Fruit fly (Drosophila melanogaster) whole organism, embryonic: ENCODE measurements around the gene CG31207.

ENCODE experiments used
- Atf3 ChIP-seq: fragments of 200-800 bp; sonication (Bioruptor generic); optimal IDR thresholded peaks from 3 replicates; lab custom pipeline; 2016; ENCODE audit warnings: missing biosample characterization, missing genetic modification characterization
- BEAF-32 ChIP-seq: fragments of 200-800 bp; sonication (Bioruptor generic); optimal IDR thresholded peaks from 3 replicates; lab custom pipeline; 2017; ENCODE audit warnings: missing biosample characterization, missing genetic modification characterization, mild to moderate bottlenecking, moderate library complexity, missing genetic modification reagents
- Bteb2 ChIP-seq: fragments of 200-800 bp; sonication (Bioruptor generic); optimal IDR thresholded peaks from 2 replicates; lab custom pipeline; 2016; ENCODE audit warnings: missing biosample characterization, missing genetic modification characterization
- C15 ChIP-seq: fragments of 200-800 bp; sonication (Bioruptor generic); IDR thresholded peaks from 3 replicates; pipeline ENCODE4 v1.3.6; 2022; ENCODE audit warnings: missing biosample characterization, missing genetic modification characterization
- CG10462 ChIP-seq: fragments of 200-800 bp; sonication (Bioruptor generic); optimal IDR thresholded peaks from 2 replicates; lab custom pipeline; 2016; ENCODE audit warnings: missing biosample characterization, missing genetic modification characterization
- CG12299 ChIP-seq: fragments of 200-800 bp; sonication (Bioruptor generic); optimal IDR thresholded peaks from 2 replicates; lab custom pipeline; 2018; ENCODE audit warnings: missing biosample characterization, mild to moderate bottlenecking, missing genetic modification characterization
- CG14014 ChIP-seq: fragments of 200-800 bp; sonication (Bioruptor generic); IDR thresholded peaks from 2 replicates; pipeline ENCODE4 v1.3.6; 2022; ENCODE audit warnings: missing biosample characterization, missing genetic modification characterization
- CG15696 ChIP-seq: fragments of 200-800 bp; sonication (Bioruptor generic); optimal IDR thresholded peaks from 2 replicates; lab custom pipeline; 2019; ENCODE audit warnings: missing biosample characterization, mild to moderate bottlenecking, missing genetic modification characterization, moderate library complexity
- CG17359 ChIP-seq: fragments of 200-800 bp; sonication (Bioruptor generic); optimal IDR thresholded peaks from 3 replicates; lab custom pipeline; 2018; ENCODE audit warnings: missing biosample characterization, mild to moderate bottlenecking, missing genetic modification characterization, moderate library complexity
- CG17829 ChIP-seq: fragments of 200-800 bp; optimal IDR thresholded peaks from 2 replicates; lab custom pipeline; 2019; ENCODE audit warnings: missing biosample characterization, mild to moderate bottlenecking, missing genetic modification characterization, moderate library complexity
- CG17912 ChIP-seq: fragments of 200-800 bp; sonication (Bioruptor generic); optimal IDR thresholded peaks from 2 replicates; lab custom pipeline; 2018; ENCODE audit warnings: missing biosample characterization, mild to moderate bottlenecking, missing genetic modification characterization
- CG2199 ChIP-seq: fragments of 200-800 bp; sonication (Bioruptor generic); IDR thresholded peaks from 3 replicates; pipeline ENCODE4 v1.3.6; 2022; ENCODE audit warnings: missing biosample characterization, missing genetic modification characterization
- CG2202 ChIP-seq: fragments of 200-800 bp; sonication (Bioruptor generic); optimal IDR thresholded peaks from 2 replicates; lab custom pipeline; 2018; ENCODE audit warnings: missing biosample characterization, mild to moderate bottlenecking, missing genetic modification characterization
- CG2712 ChIP-seq: fragments of 200-800 bp; optimal IDR thresholded peaks from 3 replicates; lab custom pipeline; 2019; ENCODE audit warnings: missing biosample characterization, mild to moderate bottlenecking, missing genetic modification characterization, moderate library complexity
- CG2875 ChIP-seq: fragments of 200-800 bp; sonication (Bioruptor generic); optimal IDR thresholded peaks from 2 replicates; lab custom pipeline; 2017; ENCODE audit warnings: missing biosample characterization, mild to moderate bottlenecking, missing genetic modification characterization, missing genetic modification reagents
- CG30020 ChIP-seq: fragments of 200-800 bp; optimal IDR thresholded peaks from 2 replicates; lab custom pipeline; 2019; ENCODE audit warnings: missing biosample characterization, mild to moderate bottlenecking, missing genetic modification characterization, moderate library complexity
- CG42726 ChIP-seq: fragments of 200-800 bp; sonication (Bioruptor generic); IDR thresholded peaks from 2 replicates; pipeline ENCODE4 v1.3.6; 2022; ENCODE audit warnings: missing biosample characterization, missing genetic modification characterization; ENCODE audit not compliant: partially characterized antibody
- CG4282 ChIP-seq: fragments of 200-800 bp; sonication (Bioruptor generic); optimal IDR thresholded peaks from 2 replicates; lab custom pipeline; 2016; ENCODE audit warnings: missing biosample characterization, missing genetic modification characterization
- CG43689 ChIP-seq: fragments of 200-800 bp; sonication (Bioruptor generic); IDR thresholded peaks from 2 replicates; pipeline ENCODE4 v1.3.6; 2022; ENCODE audit warnings: missing biosample characterization, missing genetic modification characterization
- CG4730 ChIP-seq: fragments of 200-800 bp; sonication (Bioruptor generic); IDR thresholded peaks from 2 replicates; pipeline ENCODE4 v1.3.6; 2022; ENCODE audit warnings: missing biosample characterization, missing genetic modification characterization
- CG7987 ChIP-seq: fragments of 200-800 bp; sonication (Bioruptor generic); optimal IDR thresholded peaks from 2 replicates; lab custom pipeline; 2018; ENCODE audit warnings: missing biosample characterization, mild to moderate bottlenecking, missing genetic modification characterization, moderate library complexity
- CG9797 ChIP-seq: fragments of 200-800 bp; sonication (Bioruptor generic); optimal IDR thresholded peaks from 3 replicates; lab custom pipeline; 2018; ENCODE audit warnings: missing biosample characterization, mild to moderate bottlenecking, missing genetic modification characterization
- CG9932 ChIP-seq: fragments of 200-800 bp; sonication (Bioruptor generic); IDR thresholded peaks from 2 replicates; pipeline ENCODE4 v1.3.6; 2022; ENCODE audit warnings: missing biosample characterization, missing genetic modification characterization
- Dip3 ChIP-seq: fragments of 200-800 bp; sonication (Bioruptor generic); optimal IDR thresholded peaks from 3 replicates; lab custom pipeline; 2016; ENCODE audit warnings: missing biosample characterization, missing genetic modification characterization
- E2f2 ChIP-seq: fragments of 200-800 bp; sonication (Bioruptor generic); IDR thresholded peaks from 2 replicates; pipeline ENCODE4 v1.3.6; 2022; ENCODE audit warnings: missing biosample characterization, missing genetic modification characterization
- Fer3 ChIP-seq: fragments of 200-800 bp; sonication (Bioruptor generic); optimal IDR thresholded peaks from 2 replicates; lab custom pipeline; 2018; ENCODE audit warnings: missing biosample characterization, mild to moderate bottlenecking, missing genetic modification characterization, moderate library complexity
- Hand ChIP-seq: fragments of 200-800 bp; sonication (Bioruptor generic); optimal IDR thresholded peaks from 2 replicates; lab custom pipeline; 2017; ENCODE audit warnings: mild to moderate bottlenecking, missing biosample characterization, missing genetic modification reagents, missing genetic modification characterization
- Mrtf ChIP-seq: fragments of 200-800 bp; sonication (Bioruptor generic); IDR thresholded peaks from 3 replicates; pipeline ENCODE4 v1.3.6; 2022; ENCODE audit warnings: missing biosample characterization, missing genetic modification characterization
- NfI ChIP-seq: fragments of 200-800 bp; sonication (Bioruptor generic); optimal IDR thresholded peaks from 3 replicates; lab custom pipeline; 2018; ENCODE audit warnings: missing biosample characterization, mild to moderate bottlenecking, missing genetic modification characterization, moderate library complexity
- Sin3A ChIP-seq: fragments of >200 bp; optimal IDR thresholded peaks from 2 replicates; lab custom pipeline; 2018
- Six4 ChIP-seq: fragments of 200-800 bp; sonication (Bioruptor generic); optimal IDR thresholded peaks from 2 replicates; lab custom pipeline; 2016; ENCODE audit warnings: missing biosample characterization, missing genetic modification characterization
- ase ChIP-seq: fragments of 200-800 bp; sonication (Bioruptor generic); IDR thresholded peaks from 3 replicates; pipeline ENCODE4 v1.3.6; 2022; ENCODE audit warnings: missing biosample characterization, missing genetic modification characterization
- bab2 ChIP-seq: fragments of 200-800 bp; sonication (Bioruptor generic); optimal IDR thresholded peaks from 2 replicates; lab custom pipeline; 2016; ENCODE audit warnings: missing biosample characterization, missing genetic modification characterization
- bbx ChIP-seq: fragments of 200-800 bp; sonication (Bioruptor generic); IDR thresholded peaks from 2 replicates; pipeline ENCODE4 v1.3.6; 2022; ENCODE audit warnings: missing biosample characterization, missing genetic modification characterization; ENCODE audit not compliant: partially characterized antibody
- danr ChIP-seq: fragments of 200-800 bp; sonication (Bioruptor generic); IDR thresholded peaks from 2 replicates; pipeline ENCODE4 v1.3.6; 2022; ENCODE audit warnings: missing biosample characterization, missing genetic modification characterization
- dm ChIP-seq: fragments of 200-800 bp; sonication (Bioruptor generic); optimal IDR thresholded peaks from 3 replicates; lab custom pipeline; 2016; ENCODE audit warnings: missing biosample characterization, missing genetic modification characterization
- dmrt99B ChIP-seq: fragments of 200-800 bp; sonication (Bioruptor generic); optimal IDR thresholded peaks from 2 replicates; lab custom pipeline; 2018; ENCODE audit warnings: missing biosample characterization, mild to moderate bottlenecking, missing genetic modification characterization, moderate library complexity
- fd96Cb ChIP-seq: fragments of 200-800 bp; sonication (Bioruptor generic); optimal IDR thresholded peaks from 2 replicates; lab custom pipeline; 2018; ENCODE audit warnings: missing biosample characterization, mild to moderate bottlenecking, missing genetic modification characterization, moderate library complexity
- gsb ChIP-seq: fragments of 200-800 bp; sonication (Bioruptor generic); IDR thresholded peaks from 2 replicates; pipeline ENCODE4 v1.3.6; 2022; ENCODE audit warnings: missing biosample characterization, missing genetic modification characterization
- gsb-n ChIP-seq: fragments of 200-800 bp; sonication (Bioruptor generic); optimal IDR thresholded peaks from 3 replicates; lab custom pipeline; 2018; ENCODE audit warnings: missing biosample characterization, mild to moderate bottlenecking, missing genetic modification characterization
- ind ChIP-seq: fragments of 200-800 bp; sonication (Bioruptor generic); optimal IDR thresholded peaks from 3 replicates; lab custom pipeline; 2016; ENCODE audit warnings: missing biosample characterization, missing genetic modification characterization
- mld ChIP-seq: fragments of 200-800 bp; sonication (Bioruptor generic); IDR thresholded peaks from 3 replicates; pipeline ENCODE4 v1.3.6; 2022; ENCODE audit warnings: missing biosample characterization, missing genetic modification characterization; ENCODE audit not compliant: partially characterized antibody
- repo ChIP-seq: fragments of 200-800 bp; sonication (Bioruptor generic); optimal IDR thresholded peaks from 2 replicates; lab custom pipeline; 2016; ENCODE audit warnings: missing biosample characterization, missing genetic modification characterization
- sens ChIP-seq: fragments of 200-800 bp; sonication (Bioruptor generic); peaks from one replicate; lab custom pipeline; 2016; ENCODE audit warnings: missing biosample characterization, missing genetic modification characterization
- shn ChIP-seq: fragments of 200-800 bp; sonication (Bioruptor generic); optimal IDR thresholded peaks from 3 replicates; lab custom pipeline; 2016; ENCODE audit warnings: missing biosample characterization, missing genetic modification characterization
- sima ChIP-seq: fragments of 200-800 bp; sonication (Bioruptor generic); optimal IDR thresholded peaks from 2 replicates; lab custom pipeline; 2016; ENCODE audit warnings: missing biosample characterization, missing genetic modification characterization
- sr ChIP-seq: fragments of 200-800 bp; sonication (Bioruptor generic); IDR thresholded peaks from 3 replicates; pipeline ENCODE4 v1.3.6; 2022; ENCODE audit warnings: missing biosample characterization, missing genetic modification characterization
- stc ChIP-seq: fragments of 200-800 bp; sonication (Bioruptor generic); IDR thresholded peaks from 2 replicates; pipeline ENCODE4 v1.3.6; 2022; ENCODE audit warnings: missing biosample characterization, missing genetic modification characterization
- tin ChIP-seq: fragments of 200-800 bp; sonication (Bioruptor generic); optimal IDR thresholded peaks from 3 replicates; lab custom pipeline; 2016; ENCODE audit warnings: missing biosample characterization, missing genetic modification characterization
- vfl ChIP-seq: fragments of 200-800 bp; sonication (Bioruptor generic); optimal IDR thresholded peaks from 2 replicates; lab custom pipeline; 2016; ENCODE audit warnings: missing biosample characterization, missing genetic modification characterization
- zen ChIP-seq: fragments of 200-800 bp; sonication (Bioruptor generic); optimal IDR thresholded peaks from 3 replicates; lab custom pipeline; 2018; ENCODE audit warnings: missing biosample characterization, mild to moderate bottlenecking, missing genetic modification characterization, moderate library complexity

Gene CG31207

DNA sequence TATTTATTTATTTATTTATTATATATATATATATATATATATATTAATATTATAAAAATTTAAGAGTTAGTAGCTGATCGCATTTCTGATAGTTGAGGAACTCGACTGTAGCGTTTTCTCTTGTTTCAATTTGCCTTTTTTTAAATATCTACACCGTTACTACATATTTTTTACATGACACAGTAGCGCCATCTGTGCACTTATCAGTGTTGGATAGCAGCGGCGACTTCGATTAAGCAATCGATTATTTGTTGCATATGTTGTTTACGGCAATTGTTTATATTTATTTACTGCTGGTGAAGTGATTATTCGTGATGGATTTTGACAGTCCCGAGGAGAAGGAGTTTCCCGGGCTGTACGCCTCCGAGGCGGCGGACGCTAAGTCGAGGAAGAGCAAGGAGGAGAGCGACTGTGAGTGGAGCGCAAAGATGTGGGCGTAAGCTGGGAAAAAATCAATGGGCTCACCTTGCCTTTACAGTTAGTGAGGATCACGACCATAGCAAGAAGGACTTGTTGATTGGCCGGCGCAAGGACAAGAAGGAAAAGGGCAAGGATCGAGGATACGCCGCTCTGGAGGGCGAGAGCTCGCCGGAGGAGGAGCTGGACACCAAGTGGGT, 29.3 kb downstream of the CG31207 start, which contains the start of gene Rlip (continued):
- TF ChIP-seq CG12299 (tag; lab: Kevin White, UChicago) (no peak), E2f2 (GFP tag; lab: Robert Waterston, UW) (peak; percentile 67), sens (GFP tag; lab: Kevin White, UChicago) (peak; percentile 84), CG17359 (tag; lab: Kevin White, UChicago) (peak; percentile 24), CG2202 (no peak), vfl (GFP tag; lab: Kevin White, UChicago) (no peak), NfI (GFP tag; lab: Kevin White, UChicago) (peak; percentile 46), CG9932 (GFP tag; lab: Robert Waterston, UW) (peak; percentile 84), danr (GFP tag; lab: Robert Waterston, UW) (no peak), Bteb2 (peak; percentile 7), CG7987 (GFP tag; lab: Kevin White, UChicago) (peak; percentile 65), CG17829 (tag; lab: Kevin White, UChicago) (peak; percentile 34), Sin3A (lab: Kevin White, UChicago) (peak; percentile 18), C15 (GFP tag; lab: Robert Waterston, UW) (no peak), Atf3 (GFP tag; lab: Kevin White, UChicago) (peak; percentile 21), repo (peak; percentile 48), sr (GFP tag; lab: Robert Waterston, UW) (peak; percentile 38; the same call in 1 of the 3 replicates), dm (GFP tag; lab: Kevin White, UChicago) (peak; percentile 10), CG14014 (GFP tag; lab: Robert Waterston, UW) (0 out of 2 replicates have a peak, but pooled peaks have one; percentile 17), ind (GFP tag; lab: Kevin White, UChicago) (peak; percentile 41), bbx (GFP tag; lab: Robert Waterston, UW) (peak; percentile 67; the same call in 1 of the 2 replicates), CG2875 (GFP tag; lab: Kevin White, UChicago) (no peak), CG15696 (tag; lab: Kevin White, UChicago) (peak; percentile 15), gsb (no peak), ase (peak; percentile 38; the same call in 2 of the 3 replicates), CG2712 (tag; lab: Kevin White, UChicago) (peak; percentile 46), Fer3 (tag; lab: Kevin White, UChicago) (peak; percentile 37), fd96Cb (no peak), CG10462 (GFP tag; lab: Kevin White, UChicago) (no peak), BEAF-32 (GFP tag; lab: Kevin White, UChicago) (peak; percentile 46), CG4730 (GFP tag; lab: Robert Waterston, UW) (no peak), shn (peak; percentile 32), bab2 (GFP tag; lab: Kevin White, UChicago) (peak; percentile 45), Six4 (GFP tag; lab: Kevin White, UChicago) (peak; percentile 12), stc (GFP tag; lab: Robert Waterston, UW) (no peak), CG43689 (GFP tag; lab: Robert Waterston, UW) (no peak), sima (GFP tag; lab: Kevin White, UChicago) (no peak), dmrt99B (peak; percentile 12), CG42726 (peak; percentile 71), Mrtf (GFP tag; lab: Robert Waterston, UW) (peak; percentile 47; the same call in 1 of the 3 replicates), CG4282 (GFP tag; lab: Kevin White, UChicago) (peak; percentile 49), Hand (GFP tag; lab: Kevin White, UChicago) (no peak), CG9797 (GFP tag; lab: Kevin White, UChicago) (no peak), Dip3 (peak; percentile 58), CG30020 (no peak), CG17912 (no peak), gsb-n (tag; lab: Kevin White, UChicago) (no peak), mld (GFP tag; lab: Robert Waterston, UW) (peak; percentile 63; the same call in 1 of the 3 replicates), CG2199 (GFP tag; lab: Robert Waterston, UW) (peak; percentile 86), tin (GFP tag; lab: Kevin White, UChicago) (peak; percentile 65), zen (peak; percentile 60)
